Fruit fly (Drosophila melanogaster): Measurements from ENCODE around the gene CG46399.
A peak's percentile ranks its signal among the peaks of the same experiment; 100 is the strongest.

CG46399 gene

DNA sequence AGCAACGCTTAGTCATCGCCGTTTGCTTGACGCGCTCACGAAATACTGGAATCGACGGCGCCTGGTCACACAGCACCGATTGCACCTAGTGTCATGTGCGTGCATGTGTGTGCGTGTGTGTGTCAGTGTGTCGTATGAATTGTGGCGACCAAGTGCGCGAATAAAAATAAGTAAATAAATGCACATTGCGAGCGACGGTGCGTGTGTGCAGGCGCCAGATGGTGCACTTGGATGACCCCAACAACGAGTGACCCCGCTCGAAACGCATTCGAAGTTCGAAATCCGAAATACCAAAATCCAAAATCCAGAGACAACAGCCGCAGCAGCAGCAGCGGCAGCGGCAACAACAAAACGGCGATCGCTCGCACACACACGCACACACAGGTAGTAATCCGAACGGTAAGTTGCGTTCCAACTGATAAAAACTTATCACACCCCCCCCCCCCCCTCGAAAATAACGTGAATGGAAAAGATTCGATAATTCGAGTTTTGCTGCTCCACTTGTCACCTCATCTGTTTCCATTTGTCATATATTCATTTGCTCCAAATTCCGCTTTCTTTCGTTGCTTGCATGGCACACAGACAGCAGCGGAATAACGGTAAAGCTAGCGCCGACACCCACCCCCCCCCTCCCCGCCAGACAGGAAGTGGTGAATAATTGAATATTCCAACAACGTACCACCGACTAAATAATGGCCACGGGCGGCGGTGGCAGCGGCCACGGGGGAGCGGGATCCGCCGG, 26.3 kb upstream of the CG46399 start, which contains the start of gene CG14411 (continued):
- TF ChIP-seq CG31224 (GFP tag; IDR thresholded peaks at IDR 0.05) (no peak), CG8765 (GFP tag; IDR thresholded peaks at IDR 0.05) (no peak), cad (GFP tag; optimal IDR thresholded peaks at IDR 0.05) (no peak), pho (GFP tag; optimal IDR thresholded peaks at IDR 0.05) (no peak), eyg (GFP tag; optimal IDR thresholded peaks at IDR 0.05) (no peak), ato (GFP tag; IDR thresholded peaks at IDR 0.05; ENCODE audit: partially characterized antibody) (no peak), Xbp1 (GFP tag; optimal IDR thresholded peaks at IDR 0.05) (no peak), CG30020 (tag; optimal IDR thresholded peaks at IDR 0.05) (no peak), Sox100B (GFP tag; optimal IDR thresholded peaks at IDR 0.05) (no peak), CG12942 (GFP tag; optimal IDR thresholded peaks at IDR 0.05) (no peak), CG10979 (tag; optimal IDR thresholded peaks at IDR 0.05) (no peak), CG17829 (tag; optimal IDR thresholded peaks at IDR 0.05) (peak; percentile 1), row (GFP tag; IDR thresholded peaks at IDR 0.05) (peak; percentile 59; the same call in 2 of the 3 replicates), Dref (GFP tag; IDR thresholded peaks at IDR 0.05) (peak; percentile 52), pfk (GFP tag; optimal IDR thresholded peaks at IDR 0.05) (peak; percentile 91), amos (GFP tag; IDR thresholded peaks at IDR 0.05; ENCODE audit: partially characterized antibody) (peak; percentile 48), CG16779 (GFP tag; IDR thresholded peaks at IDR 0.05) (no peak), sd (tag; optimal IDR thresholded peaks at IDR 0.05) (peak; percentile 36), Ets97D (GFP tag; optimal IDR thresholded peaks at IDR 0.05) (peak; percentile 53), ro (GFP tag; IDR thresholded peaks at IDR 0.05) (no peak), CG11398 (GFP tag; optimal IDR thresholded peaks at IDR 0.05) (no peak), chif (GFP tag; optimal IDR thresholded peaks at IDR 0.05) (no peak), vfl (GFP tag; optimal IDR thresholded peaks at IDR 0.05) (no peak), MTF-1 (GFP tag; optimal IDR thresholded peaks at IDR 0.05; ENCODE audit: borderline replicate concordance) (no peak), Opbp (GFP tag; IDR thresholded peaks at IDR 0.05; ENCODE audit: partially characterized antibody) (peak; percentile 47; the same call in 1 of the 3 replicates), jing (GFP tag; optimal IDR thresholded peaks at IDR 0.05) (no peak), dysf (GFP tag; IDR thresholded peaks at IDR 0.05) (0 out of 3 replicates have a peak, but pooled peaks have one; percentile 5), nerfin-1 (tag; optimal IDR thresholded peaks at IDR 0.05) (no peak), CG15514 (GFP tag; optimal IDR thresholded peaks at IDR 0.05) (peak; percentile 25), NFAT (GFP tag; IDR thresholded peaks at IDR 0.05) (no peak), fd3F (GFP tag; optimal IDR thresholded peaks at IDR 0.05) (no peak), p53 (GFP tag; optimal IDR thresholded peaks at IDR 0.05) (peak; percentile 10), Dbx (GFP tag; IDR thresholded peaks at IDR 0.05) (no peak), HmgD (GFP tag; optimal IDR thresholded peaks at IDR 0.05) (peak; percentile 1), HLH54F (GFP tag; optimal IDR thresholded peaks at IDR 0.05) (no peak), vvl (GFP tag; IDR thresholded peaks at IDR 0.05) (peak; percentile 36), chn (GFP tag; optimal IDR thresholded peaks at IDR 0.05) (no peak), CG34422 (GFP tag; IDR thresholded peaks at IDR 0.05) (peak; percentile 66; the same call in 2 of the 3 replicates), dati (GFP tag; IDR thresholded peaks at IDR 0.05) (no peak), CG10462 (GFP tag; optimal IDR thresholded peaks at IDR 0.05) (no peak), ewg (GFP tag; optimal IDR thresholded peaks at IDR 0.05) (no peak), CG1529 (GFP tag; optimal IDR thresholded peaks at IDR 0.05) (no peak), zen (tag; optimal IDR thresholded peaks at IDR 0.05) (peak; percentile 16), MESR4 (GFP tag; optimal IDR thresholded peaks at IDR 0.05) (peak; percentile 74), Med (GFP tag) (peak; percentile 80), CG15479 (GFP tag; optimal IDR thresholded peaks at IDR 0.05) (peak; percentile 18), CG16813 (GFP tag; IDR thresholded peaks at IDR 0.05; ENCODE audit: partially characterized antibody) (peak; percentile 18; the same call in 1 of the 3 replicates), corto (GFP tag; optimal IDR thresholded peaks at IDR 0.05) (no peak), wor (GFP tag; IDR thresholded peaks at IDR 0.05) (no peak)
